Fruit fly (Drosophila melanogaster) whole organism, prepupa: ENCODE measurements around the gene Rdh.
A peak's percentile ranks its signal among the peaks of the same experiment; 100 is the strongest.

Experiments
- Blimp-1 ChIP-seq: fragments of 200-800 bp; sonication (Bioruptor generic); optimal IDR thresholded peaks from 3 replicates; lab custom pipeline; 2017; ENCODE audit warnings: missing biosample characterization, missing genetic modification characterization, mild to moderate bottlenecking, moderate library complexity, missing genetic modification reagents
- CG10631 ChIP-seq: fragments of 200-800 bp; sonication (Bioruptor generic); optimal IDR thresholded peaks from 2 replicates; lab custom pipeline; 2016; ENCODE audit warnings: missing biosample characterization, missing genetic modification characterization
- CG11294 ChIP-seq: fragments of 200-800 bp; sonication (Bioruptor generic); IDR thresholded peaks from 2 replicates; pipeline ENCODE4 v1.3.6; 2022; ENCODE audit warnings: missing biosample characterization, missing genetic modification characterization
- CG11762 ChIP-seq: fragments of 200-800 bp; sonication (Bioruptor generic); optimal IDR thresholded peaks from 3 replicates; lab custom pipeline; 2016; ENCODE audit warnings: missing biosample characterization, missing genetic modification characterization; ENCODE audit not compliant: insufficient read depth
- CG11902 ChIP-seq: fragments of 200-800 bp; sonication (Bioruptor generic); optimal IDR thresholded peaks from 3 replicates; lab custom pipeline; 2016; ENCODE audit warnings: missing biosample characterization, missing genetic modification characterization
- CG15336 ChIP-seq: fragments of 200-800 bp; sonication (Bioruptor generic); IDR thresholded peaks from 2 replicates; pipeline ENCODE4 v1.3.6; 2022; ENCODE audit warnings: missing biosample characterization, missing genetic modification characterization
- CG16779 ChIP-seq: fragments of 200-800 bp; sonication (Bioruptor generic); optimal IDR thresholded peaks from 3 replicates; lab custom pipeline; 2017; ENCODE audit warnings: missing biosample characterization, mild to moderate bottlenecking, missing genetic modification characterization
- CG3032 ChIP-seq: fragments of 200-800 bp; optimal IDR thresholded peaks from 2 replicates; lab custom pipeline; 2019; ENCODE audit warnings: missing biosample characterization, mild to moderate bottlenecking, missing genetic modification characterization, moderate library complexity
- CG31627 ChIP-seq: fragments of 200-800 bp; sonication (Bioruptor generic); optimal IDR thresholded peaks from 3 replicates; lab custom pipeline; 2016; ENCODE audit warnings: missing biosample characterization, missing genetic modification characterization
- CG32006 ChIP-seq: fragments of 200-800 bp; sonication (Bioruptor generic); optimal IDR thresholded peaks from 3 replicates; lab custom pipeline; 2017; ENCODE audit warnings: missing biosample characterization, mild to moderate bottlenecking, missing genetic modification characterization
- CG34406 ChIP-seq: fragments of 200-800 bp; sonication (Bioruptor generic); optimal IDR thresholded peaks from 3 replicates; lab custom pipeline; 2016; ENCODE audit warnings: missing biosample characterization, missing genetic modification characterization
- CG3919 ChIP-seq: fragments of 200-800 bp; sonication (Bioruptor generic); optimal IDR thresholded peaks from 3 replicates; lab custom pipeline; 2016; ENCODE audit warnings: missing biosample characterization, missing genetic modification characterization
- CG4318 ChIP-seq: fragments of 200-800 bp; sonication (Bioruptor generic); optimal IDR thresholded peaks from 3 replicates; lab custom pipeline; 2017; ENCODE audit warnings: missing biosample characterization, mild to moderate bottlenecking, missing genetic modification characterization
- CG6163 ChIP-seq: fragments of 200-800 bp; sonication (Bioruptor generic); IDR thresholded peaks from 3 replicates; pipeline ENCODE4 v1.3.6; 2022; ENCODE audit warnings: missing biosample characterization, missing genetic modification characterization
- CG6276 ChIP-seq: fragments of 200-800 bp; sonication (Bioruptor generic); optimal IDR thresholded peaks from 2 replicates; lab custom pipeline; 2017; ENCODE audit warnings: missing biosample characterization, mild to moderate bottlenecking, missing genetic modification characterization
- CG6792 ChIP-seq: fragments of 200-800 bp; sonication (Bioruptor generic); optimal IDR thresholded peaks from 3 replicates; lab custom pipeline; 2016; ENCODE audit warnings: missing biosample characterization, missing genetic modification characterization
- CG6808 ChIP-seq: fragments of 200-800 bp; sonication (Bioruptor generic); optimal IDR thresholded peaks from 3 replicates; lab custom pipeline; 2017; ENCODE audit warnings: missing biosample characterization, missing genetic modification characterization, mild to moderate bottlenecking, moderate library complexity, missing genetic modification reagents
- CG6854 ChIP-seq: fragments of 200-800 bp; sonication (Bioruptor generic); optimal IDR thresholded peaks from 2 replicates; lab custom pipeline; 2017; ENCODE audit warnings: missing biosample characterization, mild to moderate bottlenecking, missing genetic modification characterization
- CG7368 ChIP-seq: fragments of 200-800 bp; sonication (Bioruptor generic); optimal IDR thresholded peaks from 3 replicates; lab custom pipeline; 2016; ENCODE audit warnings: missing biosample characterization, missing genetic modification characterization
- CG8119 ChIP-seq: fragments of 200-800 bp; sonication (Bioruptor generic); IDR thresholded peaks from 3 replicates; pipeline ENCODE4 v1.3.6; 2022; ENCODE audit warnings: missing biosample characterization, missing genetic modification characterization
- CG8319 ChIP-seq: fragments of 200-800 bp; sonication (Bioruptor generic); optimal IDR thresholded peaks from 3 replicates; lab custom pipeline; 2016; ENCODE audit warnings: missing biosample characterization, missing genetic modification characterization
- CG8632 ChIP-seq: fragments of 200-800 bp; sonication (Bioruptor generic); optimal IDR thresholded peaks from 3 replicates; lab custom pipeline; 2016; ENCODE audit warnings: missing biosample characterization, missing genetic modification characterization
- CG9139 ChIP-seq: fragments of 200-800 bp; sonication (Bioruptor generic); optimal IDR thresholded peaks from 3 replicates; lab custom pipeline; 2017; ENCODE audit warnings: missing biosample characterization, mild to moderate bottlenecking, missing genetic modification characterization
- Eip75B ChIP-seq: fragments of 200-800 bp; sonication (Bioruptor generic); optimal IDR thresholded peaks from 3 replicates; lab custom pipeline; 2016; ENCODE audit warnings: missing biosample characterization, missing genetic modification characterization
- Eip78C ChIP-seq: fragments of 200-800 bp; sonication (Bioruptor generic); peaks from one replicate; lab custom pipeline; 2016; ENCODE audit warnings: missing biosample characterization, missing genetic modification characterization
- Eip93F ChIP-seq: fragments of 200-800 bp; sonication (Bioruptor generic); optimal IDR thresholded peaks from 2 replicates; lab custom pipeline; 2016; ENCODE audit warnings: missing biosample characterization, mild to moderate bottlenecking, missing genetic modification characterization
- Ets21C ChIP-seq: fragments of 200-800 bp; sonication (Bioruptor generic); optimal IDR thresholded peaks from 3 replicates; lab custom pipeline; 2016; ENCODE audit warnings: missing biosample characterization, missing genetic modification characterization
- Ets96B ChIP-seq: fragments of 200-800 bp; optimal IDR thresholded peaks from 2 replicates; lab custom pipeline; 2019; ENCODE audit warnings: missing biosample characterization, mild to moderate bottlenecking, missing genetic modification characterization, moderate library complexity
- Gug ChIP-seq: fragments of 200-800 bp; sonication (Bioruptor generic); IDR thresholded peaks from 2 replicates; pipeline ENCODE4 v1.3.6; 2022; ENCODE audit warnings: missing biosample characterization, missing genetic modification characterization
- Hr38 ChIP-seq: sonication (Bioruptor generic); optimal IDR thresholded peaks from 2 replicates; lab custom pipeline; 2016; ENCODE audit warnings: missing biosample characterization, missing genetic modification characterization
- Hr39 ChIP-seq: fragments of 200-800 bp; sonication (Bioruptor generic); optimal IDR thresholded peaks from 2 replicates; lab custom pipeline; 2016; ENCODE audit warnings: missing biosample characterization, missing genetic modification characterization
- Hr4 ChIP-seq: fragments of 200-800 bp; sonication (Bioruptor generic); optimal IDR thresholded peaks from 3 replicates; lab custom pipeline; 2016; ENCODE audit warnings: missing biosample characterization, missing genetic modification characterization
- Lpt ChIP-seq: fragments of 200-800 bp; sonication (Bioruptor generic); optimal IDR thresholded peaks from 3 replicates; lab custom pipeline; 2016; ENCODE audit warnings: missing biosample characterization, missing genetic modification characterization
- Met ChIP-seq: fragments of 200-800 bp; sonication (Bioruptor generic); optimal IDR thresholded peaks from 3 replicates; lab custom pipeline; 2016; ENCODE audit warnings: missing biosample characterization, missing genetic modification characterization
- OdsH ChIP-seq: fragments of 200-800 bp; sonication (Bioruptor generic); optimal IDR thresholded peaks from 3 replicates; lab custom pipeline; 2016; ENCODE audit warnings: missing biosample characterization, missing genetic modification characterization
- Sox102F ChIP-seq: fragments of 200-800 bp; sonication (Bioruptor generic); optimal IDR thresholded peaks from 2 replicates; lab custom pipeline; 2016; ENCODE audit warnings: missing biosample characterization, mild to moderate bottlenecking, missing genetic modification characterization
- Sox14 ChIP-seq: fragments of 200-800 bp; sonication (Bioruptor generic); optimal IDR thresholded peaks from 3 replicates; lab custom pipeline; 2016; ENCODE audit warnings: missing biosample characterization, missing genetic modification characterization
- Sox15 ChIP-seq: fragments of 200-800 bp; sonication (Bioruptor generic); optimal IDR thresholded peaks from 3 replicates; lab custom pipeline; 2016; ENCODE audit warnings: missing biosample characterization, missing genetic modification characterization
- achi ChIP-seq: fragments of 200-800 bp; sonication (Bioruptor generic); optimal IDR thresholded peaks from 3 replicates; lab custom pipeline; 2016; ENCODE audit warnings: missing biosample characterization, missing genetic modification characterization
- acj6 ChIP-seq: fragments of 200-800 bp; sonication (Bioruptor generic); optimal IDR thresholded peaks from 3 replicates; lab custom pipeline; 2016; ENCODE audit warnings: missing biosample characterization, missing genetic modification characterization
- cyc ChIP-seq: fragments of 200-800 bp; sonication (Bioruptor generic); optimal IDR thresholded peaks from 3 replicates; lab custom pipeline; 2016; ENCODE audit warnings: missing biosample characterization, missing genetic modification characterization
- dac ChIP-seq: fragments of 200-800 bp; sonication (Bioruptor generic); optimal IDR thresholded peaks from 2 replicates; lab custom pipeline; 2017; ENCODE audit warnings: missing biosample characterization, mild to moderate bottlenecking, missing genetic modification characterization
- dsx ChIP-seq: fragments of 200-800 bp; optimal IDR thresholded peaks from 3 replicates; lab custom pipeline; 2019; ENCODE audit warnings: missing biosample characterization, mild to moderate bottlenecking, missing genetic modification characterization, moderate library complexity; ENCODE audit not compliant: poor library complexity, severe bottlenecking
- eg ChIP-seq: fragments of 200-800 bp; sonication (Bioruptor generic); IDR thresholded peaks from 3 replicates; pipeline ENCODE4 v1.3.6; 2022; ENCODE audit warnings: missing biosample characterization, missing genetic modification characterization
- esn ChIP-seq: fragments of 200-800 bp; sonication (Bioruptor generic); optimal IDR thresholded peaks from 2 replicates; lab custom pipeline; 2016; ENCODE audit warnings: missing biosample characterization, mild to moderate bottlenecking, missing genetic modification characterization, moderate library complexity
- fd85E ChIP-seq: fragments of 200-800 bp; sonication (Bioruptor generic); optimal IDR thresholded peaks from 3 replicates; lab custom pipeline; 2016; ENCODE audit warnings: missing biosample characterization, missing genetic modification characterization
- fkh ChIP-seq: fragments of 200-800 bp; sonication (Bioruptor generic); optimal IDR thresholded peaks from 3 replicates; lab custom pipeline; 2017; ENCODE audit warnings: missing biosample characterization, mild to moderate bottlenecking, missing genetic modification characterization, moderate library complexity
- lz ChIP-seq: fragments of 200-800 bp; sonication (Bioruptor generic); optimal IDR thresholded peaks from 3 replicates; lab custom pipeline; 2016; ENCODE audit warnings: missing biosample characterization, missing genetic modification characterization
- net ChIP-seq: fragments of 200-800 bp; sonication (Bioruptor generic); optimal IDR thresholded peaks from 3 replicates; lab custom pipeline; 2016; ENCODE audit warnings: missing biosample characterization, missing genetic modification characterization
- pdm3 ChIP-seq: fragments of 200-800 bp; sonication (Bioruptor generic); optimal IDR thresholded peaks from 3 replicates; lab custom pipeline; 2016; ENCODE audit warnings: missing biosample characterization, missing genetic modification characterization
- spab ChIP-seq: fragments of 200-800 bp; sonication (Bioruptor generic); optimal IDR thresholded peaks from 2 replicates; lab custom pipeline; 2017; ENCODE audit warnings: missing biosample characterization, mild to moderate bottlenecking, missing genetic modification characterization, missing genetic modification reagents
- svp ChIP-seq: fragments of 200-800 bp; sonication (Bioruptor generic); peaks from one replicate; lab custom pipeline; 2016; ENCODE audit warnings: missing biosample characterization, missing genetic modification characterization
- topi ChIP-seq: fragments of 200-800 bp; sonication (Bioruptor generic); optimal IDR thresholded peaks from 3 replicates; lab custom pipeline; 2016; ENCODE audit warnings: missing biosample characterization, missing genetic modification characterization
- vri ChIP-seq: fragments of 200-800 bp; sonication (Bioruptor generic); optimal IDR thresholded peaks from 3 replicates; lab custom pipeline; 2016; ENCODE audit warnings: missing biosample characterization, mild to moderate bottlenecking, missing genetic modification characterization

Rdh gene

DNA sequence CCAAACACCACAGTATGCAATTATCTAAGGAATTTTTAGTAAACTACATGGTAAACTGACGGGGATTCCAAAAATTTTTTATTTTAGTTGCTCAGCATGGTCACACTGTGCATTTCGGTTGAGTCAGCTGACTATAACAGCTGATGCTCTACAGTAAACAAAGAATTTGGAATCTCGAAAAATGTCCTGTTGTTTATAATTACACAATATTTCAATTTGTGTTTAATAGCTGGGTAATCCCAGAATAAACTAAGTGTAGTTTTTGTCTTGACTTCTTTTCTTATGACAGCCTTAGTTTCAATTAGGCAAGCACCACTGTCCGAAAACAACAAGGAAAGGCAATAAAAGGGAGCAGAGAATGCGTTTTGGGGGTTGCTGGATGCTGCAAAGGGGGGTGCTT lies 39.6 kb upstream of the Rdh start:
- TF ChIP-seq Ets96B (tag; lab: Kevin White, UChicago) (no peak), topi (GFP tag; lab: Kevin White, UChicago) (peak; percentile 22), CG6276 (GFP tag; lab: Kevin White, UChicago) (no peak), CG3032 (tag; lab: Kevin White, UChicago) (no peak), Hr39 (GFP tag; lab: Kevin White, UChicago) (peak; percentile 71), CG8119 (GFP tag; lab: Robert Waterston, UW) (no peak), Lpt (GFP tag; lab: Kevin White, UChicago) (no peak), CG16779 (tag; lab: Kevin White, UChicago) (no peak), CG9139 (no peak), acj6 (GFP tag; lab: Kevin White, UChicago) (peak; percentile 38), achi (GFP tag; lab: Kevin White, UChicago) (peak; percentile 42), CG7368 (peak; percentile 1), svp (GFP tag; lab: Kevin White, UChicago) (no peak), CG11902 (GFP tag; lab: Kevin White, UChicago) (no peak), vri (no peak), CG8319 (GFP tag; lab: Kevin White, UChicago) (peak; percentile 21), Sox102F (GFP tag; lab: Kevin White, UChicago) (peak; percentile 27), CG34406 (no peak), Gug (GFP tag; lab: Robert Waterston, UW) (no peak), CG15336 (GFP tag; lab: Robert Waterston, UW) (no peak), OdsH (GFP tag; lab: Kevin White, UChicago) (peak; percentile 47), CG6808 (no peak), Eip93F (GFP tag; lab: Kevin White, UChicago) (no peak), fd85E (GFP tag; lab: Kevin White, UChicago) (no peak), eg (GFP tag; lab: Robert Waterston, UW) (peak; percentile 27; the same call in 1 of the 3 replicates), dac (GFP tag; lab: Kevin White, UChicago) (no peak), CG11294 (GFP tag; lab: Robert Waterston, UW) (no peak), fkh (no peak), lz (GFP tag; lab: Kevin White, UChicago) (peak; percentile 42), Ets21C (GFP tag; lab: Kevin White, UChicago) (peak; percentile 66), CG32006 (GFP tag; lab: Kevin White, UChicago) (peak; percentile 36), dsx (GFP tag; lab: Kevin White, UChicago) (no peak), Blimp-1 (GFP tag; lab: Kevin White, UChicago) (no peak), spab (GFP tag; lab: Kevin White, UChicago) (no peak), CG6792 (peak; percentile 41), Eip78C (peak; percentile 77), Met (peak; percentile 57), pdm3 (GFP tag; lab: Kevin White, UChicago) (peak; percentile 36), Eip75B (GFP tag; lab: Kevin White, UChicago) (peak; percentile 38), net (GFP tag; lab: Kevin White, UChicago) (no peak), CG31627 (GFP tag; lab: Kevin White, UChicago) (peak; percentile 69), Sox15 (peak; percentile 25), CG3919 (no peak), CG4318 (GFP tag; lab: Kevin White, UChicago) (peak; percentile 58), CG11762 (no peak), Hr4 (GFP tag; lab: Kevin White, UChicago) (peak; percentile 8), esn (GFP tag; lab: Kevin White, UChicago) (peak; percentile 23), Hr38 (GFP tag; lab: Kevin White, UChicago) (no peak), CG6163 (GFP tag; lab: Robert Waterston, UW) (peak; percentile 40), CG6854 (GFP tag; lab: Kevin White, UChicago) (no peak), cyc (GFP tag; lab: Kevin White, UChicago) (peak; percentile 54), CG8632 (GFP tag; lab: Kevin White, UChicago) (no peak), Sox14 (GFP tag; lab: Kevin White, UChicago) (peak; percentile 41), CG10631 (peak; percentile 32)
